Fruit fly (Drosophila melanogaster) whole organism, embryonic: ENCODE measurements around the gene r2d2.

Experiments
- Ada2b ChIP-seq: fragments of 200-800 bp; sonication (Bioruptor generic); IDR thresholded peaks from 2 replicates; pipeline ENCODE4 v1.3.6; 2022; ENCODE audit warnings: missing biosample characterization, missing genetic modification characterization
- Adf1 ChIP-seq: fragments of 200-800 bp; sonication (Bioruptor generic); IDR thresholded peaks from 2 replicates; pipeline ENCODE4 v1.3.6; 2022; ENCODE audit warnings: missing biosample characterization, missing genetic modification characterization
- Awh ChIP-seq: fragments of 200-800 bp; sonication (Bioruptor generic); IDR thresholded peaks from 2 replicates; pipeline ENCODE4, ENCODE4 v1.3.6; 2022; ENCODE audit warnings: missing biosample characterization, missing genetic modification characterization
- CG10267 ChIP-seq: fragments of 200-800 bp; sonication (Bioruptor generic); optimal IDR thresholded peaks from 2 replicates; lab custom pipeline; 2018; ENCODE audit warnings: missing biosample characterization, mild to moderate bottlenecking, missing genetic modification characterization, moderate library complexity
- CG10431 ChIP-seq: fragments of 200-800 bp; sonication (Bioruptor generic); optimal IDR thresholded peaks from 3 replicates; lab custom pipeline; 2018; ENCODE audit warnings: missing biosample characterization, mild to moderate bottlenecking, missing genetic modification characterization
- CG10979 ChIP-seq: fragments of 200-800 bp; sonication (Bioruptor generic); optimal IDR thresholded peaks from 2 replicates; lab custom pipeline; 2018; ENCODE audit warnings: missing biosample characterization, mild to moderate bottlenecking, missing genetic modification characterization, moderate library complexity
- CG11504 ChIP-seq: fragments of 200-800 bp; sonication (Bioruptor generic); optimal IDR thresholded peaks from 3 replicates; lab custom pipeline; 2019; ENCODE audit warnings: missing biosample characterization, mild to moderate bottlenecking, missing genetic modification characterization, moderate library complexity
- CG12071 ChIP-seq: fragments of 200-800 bp; sonication (Bioruptor generic); optimal IDR thresholded peaks from 3 replicates; lab custom pipeline; 2018; ENCODE audit warnings: missing biosample characterization, mild to moderate bottlenecking, missing genetic modification characterization
- CG12299 ChIP-seq: fragments of 200-800 bp; sonication (Bioruptor generic); optimal IDR thresholded peaks from 2 replicates; lab custom pipeline; 2018; ENCODE audit warnings: missing biosample characterization, mild to moderate bottlenecking, missing genetic modification characterization
- CG14441 ChIP-seq: fragments of 200-800 bp; sonication (Bioruptor generic); IDR thresholded peaks from 2 replicates; pipeline ENCODE4 v1.3.6; 2022; ENCODE audit warnings: missing biosample characterization, missing genetic modification characterization
- CG14860 ChIP-seq: fragments of 200-800 bp; sonication (Bioruptor generic); IDR thresholded peaks from 3 replicates; pipeline ENCODE4 v1.3.6; 2022; ENCODE audit warnings: missing biosample characterization, missing genetic modification characterization; ENCODE audit not compliant: partially characterized antibody
- CG15011 ChIP-seq: fragments of 200-800 bp; sonication (Bioruptor generic); optimal IDR thresholded peaks from 3 replicates; lab custom pipeline; 2018; ENCODE audit warnings: missing biosample characterization, mild to moderate bottlenecking, missing genetic modification characterization
- CG1647 ChIP-seq: fragments of 200-800 bp; sonication (Bioruptor generic); optimal IDR thresholded peaks from 3 replicates; lab custom pipeline; 2016; ENCODE audit warnings: missing biosample characterization, missing genetic modification characterization
- CG16815 ChIP-seq: fragments of 200-800 bp; sonication (Bioruptor generic); optimal IDR thresholded peaks from 3 replicates; lab custom pipeline; 2017; ENCODE audit warnings: missing biosample characterization, mild to moderate bottlenecking, missing genetic modification characterization
- CG16863 ChIP-seq: fragments of 200-800 bp; sonication (Bioruptor generic); optimal IDR thresholded peaks from 3 replicates; lab custom pipeline; 2016; ENCODE audit warnings: missing biosample characterization, missing genetic modification characterization
- CG18011 ChIP-seq: fragments of 200-800 bp; sonication (Bioruptor generic); optimal IDR thresholded peaks from 2 replicates; lab custom pipeline; 2017; ENCODE audit warnings: missing biosample characterization, missing genetic modification characterization, mild to moderate bottlenecking, moderate library complexity, missing genotype
- CG2678 ChIP-seq: fragments of 200-800 bp; sonication (Bioruptor generic); optimal IDR thresholded peaks from 3 replicates; lab custom pipeline; 2019; ENCODE audit warnings: missing biosample characterization, mild to moderate bottlenecking, missing genetic modification characterization, moderate library complexity
- CG7786 ChIP-seq: fragments of 200-800 bp; sonication (Bioruptor generic); optimal IDR thresholded peaks from 2 replicates; lab custom pipeline; 2016; ENCODE audit warnings: missing biosample characterization, missing genetic modification characterization
- CG7928 ChIP-seq: fragments of 200-800 bp; sonication (Bioruptor generic); optimal IDR thresholded peaks from 2 replicates; lab custom pipeline; 2017; ENCODE audit warnings: missing biosample characterization, mild to moderate bottlenecking, missing genetic modification characterization
- CG7987 ChIP-seq: fragments of 200-800 bp; sonication (Bioruptor generic); optimal IDR thresholded peaks from 2 replicates; lab custom pipeline; 2018; ENCODE audit warnings: missing biosample characterization, mild to moderate bottlenecking, missing genetic modification characterization, moderate library complexity
- CG9437 ChIP-seq: fragments of 200-800 bp; sonication (Bioruptor generic); optimal IDR thresholded peaks from 2 replicates; lab custom pipeline; 2018; ENCODE audit warnings: missing biosample characterization, mild to moderate bottlenecking, missing genetic modification characterization
- Dad ChIP-seq: fragments of 200-800 bp; sonication (Bioruptor generic); optimal IDR thresholded peaks from 3 replicates; lab custom pipeline; 2016; ENCODE audit warnings: missing biosample characterization, missing genetic modification characterization
- Dek ChIP-seq: fragments of 200-800 bp; sonication (Bioruptor generic); optimal IDR thresholded peaks from 3 replicates; lab custom pipeline; 2019; ENCODE audit warnings: missing biosample characterization, mild to moderate bottlenecking, missing genetic modification characterization, moderate library complexity
- ERR ChIP-seq: fragments of 200-800 bp; sonication (Bioruptor generic); optimal IDR thresholded peaks from 2 replicates; lab custom pipeline; 2016; ENCODE audit warnings: missing biosample characterization, missing genetic modification characterization
- Elba2 ChIP-seq: fragments of 200-800 bp; sonication (Bioruptor generic); optimal IDR thresholded peaks from 3 replicates; lab custom pipeline; 2016; ENCODE audit warnings: missing biosample characterization, missing genetic modification characterization
- Fer3 ChIP-seq: fragments of 200-800 bp; sonication (Bioruptor generic); optimal IDR thresholded peaks from 2 replicates; lab custom pipeline; 2018; ENCODE audit warnings: missing biosample characterization, mild to moderate bottlenecking, missing genetic modification characterization, moderate library complexity
- HHEX ChIP-seq: fragments of 200-800 bp; sonication (Bioruptor generic); optimal IDR thresholded peaks from 3 replicates; lab custom pipeline; 2017; ENCODE audit warnings: missing biosample characterization, mild to moderate bottlenecking, missing genetic modification characterization, missing genetic modification reagents
- HLH4C ChIP-seq: fragments of 200-800 bp; sonication (Bioruptor generic); IDR thresholded peaks from 3 replicates; pipeline ENCODE4 v1.3.6; 2022; ENCODE audit warnings: missing biosample characterization, missing genetic modification characterization; ENCODE audit not compliant: partially characterized antibody
- HLHmδ ChIP-seq: fragments of 200-800 bp; sonication (Bioruptor generic); optimal IDR thresholded peaks from 2 replicates; lab custom pipeline; 2018; ENCODE audit warnings: missing biosample characterization, mild to moderate bottlenecking, missing genetic modification characterization, moderate library complexity
- HmgD ChIP-seq: fragments of 200-800 bp; sonication (Bioruptor generic); optimal IDR thresholded peaks from 3 replicates; lab custom pipeline; 2016; ENCODE audit warnings: missing biosample characterization, missing genetic modification characterization
- HmgZ ChIP-seq: fragments of 200-800 bp; sonication (Bioruptor generic); optimal IDR thresholded peaks from 2 replicates; lab custom pipeline; 2018; ENCODE audit warnings: missing biosample characterization, mild to moderate bottlenecking, missing genetic modification characterization
- Hr3 ChIP-seq: fragments of 200-800 bp; sonication (Bioruptor generic); optimal IDR thresholded peaks from 3 replicates; lab custom pipeline; 2016; ENCODE audit warnings: missing biosample characterization, missing genetic modification characterization
- Hr51 ChIP-seq, 2 experiments: fragments of 200-800 bp; sonication (Bioruptor generic); optimal IDR thresholded peaks; 2 replicates in 1 of 2; 3 replicates in 1 of 2; lab custom pipeline; 2016 to 2018; ENCODE audit warnings: missing biosample characterization in 2 of 2, missing genetic modification characterization in 2 of 2, mild to moderate bottlenecking in 1 of 2, moderate library complexity in 1 of 2
- MESR4 ChIP-seq: fragments of 200-800 bp; sonication (Bioruptor generic); optimal IDR thresholded peaks from 2 replicates; lab custom pipeline; 2018; ENCODE audit warnings: missing biosample characterization, mild to moderate bottlenecking, missing genetic modification characterization, moderate library complexity
- Med ChIP-seq: fragments of 200-800 bp; sonication (Bioruptor generic); peaks from one replicate; lab custom pipeline; 2016; ENCODE audit warnings: missing biosample characterization, missing genetic modification characterization, mild to moderate bottlenecking, inconsistent platforms, moderate library complexity
- Usf ChIP-seq: fragments of 200-800 bp; sonication (Bioruptor generic); optimal IDR thresholded peaks from 2 replicates; lab custom pipeline; 2017; ENCODE audit warnings: missing genotype, missing biosample characterization, missing genetic modification characterization
- cad ChIP-seq: fragments of >200 bp; optimal IDR thresholded peaks from 2 replicates; lab custom pipeline; 2017; ENCODE audit warnings: missing biosample characterization, missing genetic modification characterization
- cg ChIP-seq: fragments of 200-800 bp; sonication (Bioruptor generic); optimal IDR thresholded peaks from 3 replicates; lab custom pipeline; 2019; ENCODE audit warnings: missing biosample characterization, mild to moderate bottlenecking, missing genetic modification characterization, moderate library complexity
- chn ChIP-seq: fragments of 200-800 bp; sonication (Bioruptor generic); optimal IDR thresholded peaks from 2 replicates; lab custom pipeline; 2016; ENCODE audit warnings: missing biosample characterization, missing genetic modification characterization
- ci ChIP-seq: fragments of 200-800 bp; sonication (Bioruptor generic); IDR thresholded peaks from 3 replicates; pipeline ENCODE4 v1.3.6; 2022; ENCODE audit warnings: missing biosample characterization, missing genetic modification characterization
- disco-r ChIP-seq: fragments of 200-800 bp; sonication (Bioruptor generic); optimal IDR thresholded peaks from 2 replicates; lab custom pipeline; 2016; ENCODE audit warnings: missing biosample characterization, missing genetic modification characterization
- gro ChIP-seq: fragments of 200-800 bp; sonication (Bioruptor generic); optimal IDR thresholded peaks from 2 replicates; lab custom pipeline; 2016; ENCODE audit warnings: missing biosample characterization, missing genetic modification characterization
- ham ChIP-seq: fragments of 200-800 bp; sonication (Bioruptor generic); IDR thresholded peaks from 2 replicates; pipeline ENCODE4 v1.3.6; 2022; ENCODE audit warnings: missing biosample characterization, missing genetic modification characterization
- jing ChIP-seq: fragments of 200-800 bp; sonication (Bioruptor generic); optimal IDR thresholded peaks from 2 replicates; lab custom pipeline; 2018; ENCODE audit warnings: missing biosample characterization, mild to moderate bottlenecking, missing genetic modification characterization
- ken ChIP-seq: fragments of 200-800 bp; sonication (Bioruptor generic); IDR thresholded peaks from 3 replicates; pipeline ENCODE4 v1.3.6; 2022; ENCODE audit warnings: missing biosample characterization, missing genetic modification characterization
- p53 ChIP-seq: fragments of 200-800 bp; sonication (Bioruptor generic); optimal IDR thresholded peaks from 2 replicates; lab custom pipeline; 2016; ENCODE audit warnings: missing biosample characterization, missing genetic modification characterization
- pb ChIP-seq: fragments of 200-800 bp; sonication (Bioruptor generic); optimal IDR thresholded peaks from 3 replicates; lab custom pipeline; 2016; ENCODE audit warnings: missing biosample characterization, missing genetic modification characterization
- pzg ChIP-seq: fragments of 200-800 bp; sonication (Bioruptor generic); optimal IDR thresholded peaks from 3 replicates; lab custom pipeline; 2018; ENCODE audit warnings: missing biosample characterization, mild to moderate bottlenecking, missing genetic modification characterization, moderate library complexity
- sim ChIP-seq: fragments of 200-800 bp; sonication (Bioruptor generic); IDR thresholded peaks from 2 replicates; pipeline ENCODE4 v1.3.6; 2022; ENCODE audit warnings: missing biosample characterization, missing genetic modification characterization
- tna ChIP-seq: fragments of 200-800 bp; sonication (Bioruptor generic); IDR thresholded peaks from 2 replicates; pipeline ENCODE4 v1.3.6; 2022; ENCODE audit warnings: missing biosample characterization, missing genetic modification characterization; ENCODE audit not compliant: partially characterized antibody
- unc-4 ChIP-seq: fragments of 200-800 bp; sonication (Bioruptor generic); IDR thresholded peaks from 2 replicates; pipeline ENCODE4 v1.3.6; 2022; ENCODE audit warnings: missing biosample characterization, missing genetic modification characterization; ENCODE audit not compliant: partially characterized antibody
- zen2 ChIP-seq: fragments of 200-800 bp; sonication (Bioruptor generic); IDR thresholded peaks from 3 replicates; pipeline ENCODE4 v1.3.6; 2022; ENCODE audit warnings: missing biosample characterization, missing genetic modification characterization; ENCODE audit not compliant: partially characterized antibody

Gene r2d2

DNA sequence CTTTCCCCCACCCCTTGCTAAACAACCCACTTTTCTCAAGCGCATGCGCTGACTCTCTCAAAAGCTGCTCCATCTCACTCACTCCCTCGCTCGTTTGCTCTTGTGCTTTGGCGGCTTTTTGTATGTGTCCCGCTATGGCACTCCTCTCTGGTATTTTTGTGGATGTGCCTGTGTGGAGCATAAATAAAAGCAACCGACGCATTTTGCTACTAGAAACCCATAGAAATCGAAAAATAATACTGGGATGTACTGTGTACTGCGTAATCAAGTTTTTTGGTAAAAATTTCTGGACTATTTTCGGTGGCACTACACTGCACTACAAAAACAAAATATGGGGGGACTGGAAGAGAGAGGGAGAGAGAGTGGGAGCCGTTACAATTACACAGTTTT lies 9.7 kb downstream of the r2d2 start (continued):
- TF ChIP-seq ci (GFP tag; lab: Robert Waterston, UW) = peak; percentile 60; the same call in 1 of the 3 replicates
- TF ChIP-seq CG10267 = no peak
- TF ChIP-seq CG2678 (tag; lab: Kevin White, UChicago) = no peak
- no peak for TF ChIP-seq Fer3
- no peak for TF ChIP-seq CG12299
- TF ChIP-seq HHEX (GFP tag; lab: Kevin White, UChicago) = no peak
- TF ChIP-seq Adf1 = peak; percentile 74
- no peak for TF ChIP-seq CG18011
- no peak for TF ChIP-seq disco-r (GFP tag; lab: Kevin White, UChicago)
- no peak for TF ChIP-seq CG15011
- no peak for TF ChIP-seq Hr3 (GFP tag; lab: Kevin White, UChicago)
- no peak for TF ChIP-seq Hr51 (GFP tag; optimal IDR thresholded peaks at IDR 0.05; lab: Kevin White, UChicago)
- TF ChIP-seq sim (GFP tag; lab: Robert Waterston, UW) = no peak
- no peak for TF ChIP-seq CG16863 (GFP tag; lab: Kevin White, UChicago)
- no peak for TF ChIP-seq Dek (tag; lab: Kevin White, UChicago)
- no peak for TF ChIP-seq CG11504 (tag; lab: Kevin White, UChicago)
- no peak for TF ChIP-seq CG14860
- no peak for TF ChIP-seq jing (GFP tag; lab: Kevin White, UChicago)
- no peak for TF ChIP-seq Elba2 (GFP tag; lab: Kevin White, UChicago)
- TF ChIP-seq pb (GFP tag; lab: Kevin White, UChicago) = no peak
- TF ChIP-seq cad (GFP tag; lab: Kevin White, UChicago) = no peak
- peak; percentile 91 for TF ChIP-seq Med
- TF ChIP-seq p53 (GFP tag; lab: Kevin White, UChicago) = no peak
- peak; percentile 61 for TF ChIP-seq HmgD
- no peak for TF ChIP-seq CG9437
- no peak for TF ChIP-seq CG14441 (GFP tag; lab: Robert Waterston, UW)
- no peak for TF ChIP-seq CG10431
- no peak for TF ChIP-seq Awh

DNA sequence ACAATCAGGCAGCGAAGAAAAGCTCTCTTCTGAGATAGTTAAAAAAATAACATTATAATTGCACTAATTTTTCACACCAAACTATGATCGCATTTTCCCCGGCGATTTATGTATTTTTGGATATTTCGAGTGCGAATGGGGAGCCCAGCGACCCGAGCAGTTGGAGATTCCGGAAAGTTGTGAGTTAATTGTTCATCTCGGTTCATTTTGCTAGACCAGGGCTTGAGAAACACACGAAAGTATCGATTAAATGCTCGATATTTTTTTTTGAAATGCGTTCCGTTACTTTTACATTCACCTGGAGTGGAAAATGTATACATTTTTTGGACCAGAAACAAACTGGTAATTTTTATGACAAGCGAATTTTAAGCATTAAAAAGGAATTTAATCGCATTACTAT lies 10.6 kb downstream of the r2d2 start, which contains the start of gene Cdc14:
Gene Cdc14, minus strand, starts transcription at position 185 of the 400 bp plus-strand sequence.
- TF ChIP-seq CG10979 (no peak), Ada2b (no peak), Dad (GFP tag; lab: Kevin White, UChicago) (no peak), HLH4C (GFP tag; lab: Robert Waterston, UW) (peak; percentile 44; the same call in 1 of the 3 replicates), chn (GFP tag; lab: Kevin White, UChicago) (no peak), CG1647 (GFP tag; lab: Kevin White, UChicago) (no peak), cg (GFP tag; lab: Kevin White, UChicago) (no peak), unc-4 (GFP tag; lab: Robert Waterston, UW) (peak; percentile 61), HLHmδ (peak; percentile 14), HmgZ (tag; lab: Kevin White, UChicago) (no peak), CG7987 (GFP tag; lab: Kevin White, UChicago) (peak; percentile 46), MESR4 (peak; percentile 49), Usf (GFP tag; lab: Kevin White, UChicago) (no peak), CG12071 (GFP tag; lab: Kevin White, UChicago) (peak; percentile 21), zen2 (GFP tag; lab: Robert Waterston, UW) (peak; percentile 53; the same call in 1 of the 3 replicates), sim (GFP tag; lab: Robert Waterston, UW) (no peak), CG16815 (GFP tag; lab: Kevin White, UChicago) (no peak), CG7786 (GFP tag; lab: Kevin White, UChicago) (no peak), CG7928 (GFP tag; lab: Kevin White, UChicago) (peak; percentile 92), ci (GFP tag; lab: Robert Waterston, UW) (peak; percentile 54; the same call in 2 of the 3 replicates), tna (GFP tag; lab: Robert Waterston, UW) (peak; percentile 58), ERR (GFP tag; lab: Kevin White, UChicago) (peak; percentile 30), jing (GFP tag; lab: Kevin White, UChicago) (no peak), pzg (peak; percentile 60), gro (peak; percentile 23), ken (GFP tag; lab: Robert Waterston, UW) (no peak), ham (GFP tag; lab: Robert Waterston, UW) (no peak)
